Comparison of ENCODE assay signal across 2 worm cellular contexts in genomic region chrV:15162697-15163096, ce11.
A peak's percentile ranks its signal among the peaks of the same experiment; 100 is the strongest.
TF ChIP-seq lines count a peak whose summit lies in the region.

Gene srz-11, plus strand, starts transcription at chrV:15163082.

TF ChIP-seq in whole organism, L1 larva, 84 proteins besides CTCF, POLR2A, EP300 and RAD21:
- TF ChIP-seq nhr-47 (tag; optimal IDR thresholded peaks at IDR 0.05; lab: Kevin White, UChicago), result peak; percentile 10
- peak; percentile 24 for TF ChIP-seq fkh-8 (tag; optimal IDR thresholded peaks at IDR 0.05; lab: Kevin White, UChicago)
- no peak for TF ChIP-seq lin-35 (GFP tag; optimal IDR thresholded peaks at IDR 0.05; lab: Kevin White, UChicago)
- TF ChIP-seq dpl-1 (GFP tag; optimal IDR thresholded peaks at IDR 0.05; lab: Kevin White, UChicago), result no peak
- TF ChIP-seq hlh-4 (tag; optimal IDR thresholded peaks at IDR 0.05; lab: Kevin White, UChicago), result peak; percentile 100
- TF ChIP-seq alr-1 (tag; optimal IDR thresholded peaks at IDR 0.05; lab: Kevin White, UChicago; ENCODE audit: borderline replicate concordance), result no peak
- TF ChIP-seq tbx-2 (tag; optimal IDR thresholded peaks at IDR 0.05; lab: Kevin White, UChicago), result no peak

TF ChIP-seq in whole organism, L3 larva, 47 proteins besides CTCF, POLR2A, EP300 and RAD21:
- TF ChIP-seq nhr-11 (tag; optimal IDR thresholded peaks at IDR 0.05; lab: Kevin White, UChicago) (peak; percentile 15), pqm-1 (tag; optimal IDR thresholded peaks at IDR 0.05; lab: Kevin White, UChicago) (no peak), skn-1 (tag; optimal IDR thresholded peaks at IDR 0.05; lab: Kevin White, UChicago) (no peak), snpc-4 (tag; optimal IDR thresholded peaks at IDR 0.05; lab: Kevin White, UChicago) (no peak), fkh-10 (GFP tag; optimal IDR thresholded peaks at IDR 0.05; lab: Kevin White, UChicago) (no peak), lin-39 (tag; optimal IDR thresholded peaks at IDR 0.05; lab: Kevin White, UChicago) (no peak), elt-3 (tag; optimal IDR thresholded peaks at IDR 0.05; lab: Kevin White, UChicago) (no peak)

Comparison
In these comparisons a context has a peak if more than half of its experiments do, and no peak if none do; other contexts are left out.
1. Of the 26 proteins assayed by ChIP-seq in both whole organism, L1 larva and whole organism, L3 larva: peak only in whole organism, L1 larva: none; only in whole organism, L3 larva: nhr-11; in both: none; in neither: 25.